Fruit fly (Drosophila melanogaster): Measurements from ENCODE around the gene CIAPIN1.

CIAPIN1 gene

dm6 chr2L:15000360-15000759 is 38.3 kb downstream of the CIAPIN1 start:
- TF ChIP-seq vvl (GFP tag; IDR thresholded peaks at IDR 0.05), result 0 out of 2 replicates have a peak, but pooled peaks have one; percentile 20
- TF ChIP-seq rib (GFP tag; IDR thresholded peaks at IDR 0.05), result 0 out of 2 replicates have a peak, but pooled peaks have one; percentile 18
- no peak for TF ChIP-seq CG12299 (tag; optimal IDR thresholded peaks at IDR 0.05)
- TF ChIP-seq Ets65A (GFP tag), result peak; percentile 3
- no peak for TF ChIP-seq usp (GFP tag; optimal IDR thresholded peaks at IDR 0.05)
- peak; percentile 78 for TF ChIP-seq sd (tag; optimal IDR thresholded peaks at IDR 0.05)
- TF ChIP-seq CG7372 (GFP tag; IDR thresholded peaks at IDR 0.05), result 0 out of 2 replicates have a peak, but pooled peaks have one; percentile 15
- TF ChIP-seq HmgD (GFP tag; optimal IDR thresholded peaks at IDR 0.05), result no peak
- 0 out of 4 replicates have a peak, but pooled peaks have one; percentile 67 for TF ChIP-seq chinmo (GFP tag; IDR thresholded peaks at IDR 0.05; ENCODE audit: partially characterized antibody)

dm6 chr2L:14997370-14997769 is 41.3 kb downstream of the CIAPIN1 start, which contains the start of gene mol:
mol (minus strand) TSS chr2L:14997559.
- 0 out of 4 replicates have a peak, but pooled peaks have one; percentile 71 for TF ChIP-seq chinmo (GFP tag; IDR thresholded peaks at IDR 0.05; ENCODE audit: partially characterized antibody)
- no peak for TF ChIP-seq Mes4 (GFP tag; optimal IDR thresholded peaks at IDR 0.05)
- 0 out of 2 replicates have a peak, but pooled peaks have one; percentile 8 for TF ChIP-seq CG14014 (GFP tag; IDR thresholded peaks at IDR 0.05)
- TF ChIP-seq pita (GFP tag; optimal IDR thresholded peaks at IDR 0.05), result no peak
- no peak for TF ChIP-seq bowl (GFP tag; IDR thresholded peaks at IDR 0.05)
- peak; percentile 23; the same call in 1 of the 2 replicates for TF ChIP-seq CG13287 (GFP tag; IDR thresholded peaks at IDR 0.05; ENCODE audit: partially characterized antibody)
- no peak for TF ChIP-seq CG7928 (GFP tag; optimal IDR thresholded peaks at IDR 0.05)
- no peak for TF ChIP-seq nau (GFP tag; optimal IDR thresholded peaks at IDR 0.05)
- no peak for TF ChIP-seq CG8359 (GFP tag; optimal IDR thresholded peaks at IDR 0.05; ENCODE audit: borderline replicate concordance)
- 0 out of 3 replicates have a peak, but pooled peaks have one; percentile 16 for TF ChIP-seq CG34224 (GFP tag; IDR thresholded peaks at IDR 0.05; ENCODE audit: partially characterized antibody)
- TF ChIP-seq CG11696 (GFP tag; IDR thresholded peaks at IDR 0.05), result no peak
- no peak for TF ChIP-seq CG30403 (GFP tag; optimal IDR thresholded peaks at IDR 0.05)
- no peak for TF ChIP-seq Dip2 (GFP tag; IDR thresholded peaks at IDR 0.05)
- TF ChIP-seq B-H2 (GFP tag; optimal IDR thresholded peaks at IDR 0.05), result no peak
- TF ChIP-seq hth (optimal IDR thresholded peaks at IDR 0.05), result no peak
- peak; percentile 63 for TF ChIP-seq Blimp-1 (GFP tag; optimal IDR thresholded peaks at IDR 0.05)
- TF ChIP-seq CG16815 (GFP tag; optimal IDR thresholded peaks at IDR 0.05), result no peak
- TF ChIP-seq Trl (optimal IDR thresholded peaks at IDR 0.05), result peak; percentile 50 to 59
- TF ChIP-seq Trl (GFP tag; optimal IDR thresholded peaks at IDR 0.05), result peak; percentile 6
- no peak for TF ChIP-seq ro (GFP tag; IDR thresholded peaks at IDR 0.05)
- peak; percentile 58 for TF ChIP-seq nom (GFP tag; optimal IDR thresholded peaks at IDR 0.05)
- peak; percentile 11 for TF ChIP-seq Deaf1 (tag; optimal IDR thresholded peaks at IDR 0.05)
- TF ChIP-seq Bgb (GFP tag; IDR thresholded peaks at IDR 0.05; ENCODE audit: partially characterized antibody), result 0 out of 2 replicates have a peak, but pooled peaks have one; percentile 17
- no peak for TF ChIP-seq D (optimal IDR thresholded peaks at IDR 0.05)
- no peak for TF ChIP-seq D (GFP tag; optimal IDR thresholded peaks at IDR 0.05)
- no peak for TF ChIP-seq zen2 (GFP tag; IDR thresholded peaks at IDR 0.05; ENCODE audit: partially characterized antibody)
- TF ChIP-seq shn (GFP tag; optimal IDR thresholded peaks at IDR 0.05), result no peak
- TF ChIP-seq dysf (GFP tag; IDR thresholded peaks at IDR 0.05), result no peak
- TF ChIP-seq tin (GFP tag; optimal IDR thresholded peaks at IDR 0.05), result no peak
- TF ChIP-seq Ets65A (GFP tag), result peak; percentile 64
- no peak for TF ChIP-seq CG2120 (GFP tag; optimal IDR thresholded peaks at IDR 0.05)
- no peak for TF ChIP-seq phol (tag; optimal IDR thresholded peaks at IDR 0.05)
- peak; percentile 17 for TF ChIP-seq oc (tag; optimal IDR thresholded peaks at IDR 0.05)
- no peak for TF ChIP-seq pb (GFP tag; optimal IDR thresholded peaks at IDR 0.05)
- 0 out of 2 replicates have a peak, but pooled peaks have one; percentile 18 for TF ChIP-seq E2f2 (GFP tag; IDR thresholded peaks at IDR 0.05)
- TF ChIP-seq bbx (GFP tag; IDR thresholded peaks at IDR 0.05; ENCODE audit: partially characterized antibody), result peak; percentile 26; the same call in 1 of the 2 replicates
- no peak for TF ChIP-seq nmo (GFP tag; optimal IDR thresholded peaks at IDR 0.05)
- TF ChIP-seq Dll (GFP tag; IDR thresholded peaks at IDR 0.05; ENCODE audit: partially characterized antibody), result 0 out of 4 replicates have a peak, but pooled peaks have one; percentile 16
- peak; percentile 70 for TF ChIP-seq vvl (GFP tag; IDR thresholded peaks at IDR 0.05)
- TF ChIP-seq mld (GFP tag; IDR thresholded peaks at IDR 0.05; ENCODE audit: partially characterized antibody), result 0 out of 3 replicates have a peak, but pooled peaks have one; percentile 39
- no peak for TF ChIP-seq HLHmδ (GFP tag; optimal IDR thresholded peaks at IDR 0.05)
- TF ChIP-seq lab (GFP tag; optimal IDR thresholded peaks at IDR 0.05), result peak; percentile 15
